Fruit fly (Drosophila melanogaster): ENCODE results near the gene Mrp4.

DNA sequence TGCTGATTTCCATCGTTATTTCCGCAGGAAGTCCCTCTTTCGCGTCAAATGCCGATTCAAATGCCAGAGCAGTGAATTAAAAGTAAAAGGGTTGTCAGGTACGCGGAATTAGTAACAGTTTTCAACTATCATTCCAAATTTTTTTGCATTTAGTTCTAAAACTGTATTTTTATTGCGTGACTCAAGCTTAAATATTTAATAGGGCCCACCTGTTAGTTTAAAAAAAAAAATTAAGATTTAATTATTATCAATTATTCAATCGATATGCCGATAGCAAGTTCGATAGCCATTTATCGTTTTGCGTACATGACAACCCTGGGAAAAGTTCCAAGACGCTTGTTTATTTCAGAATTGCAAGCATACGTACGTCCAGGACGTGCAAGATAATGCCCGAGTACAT is 54.0 kb downstream of the Mrp4 start, which contains the start of gene CG14711:
- TF ChIP-seq lola (GFP tag; optimal IDR thresholded peaks at IDR 0.05) (no peak), Rel (GFP tag; optimal IDR thresholded peaks at IDR 0.05) (no peak), Rel (tag; optimal IDR thresholded peaks at IDR 0.05) (peak; percentile 93), sage (GFP tag; optimal IDR thresholded peaks at IDR 0.05) (no peak), dsf (GFP tag; optimal IDR thresholded peaks at IDR 0.05; ENCODE audit: borderline replicate concordance) (peak; percentile 64), CrebA (GFP tag; optimal IDR thresholded peaks at IDR 0.05; ENCODE audit: borderline replicate concordance) (no peak)

Data from whole organism, wandering third instar larva.